Worm (Caenorhabditis elegans) whole organism, dauer: ENCODE results near the gene lron-15.

Source experiments
- unc-62 ChIP-seq: sonication (generic microtip); optimal IDR thresholded peaks from 2 replicates; lab custom pipeline; 2017; ENCODE audit warnings: missing biosample characterization, missing genetic modification reagents, missing genetic modification characterization

The lron-15 gene

ce11 chrII:6544842-6545410, at the start of gene lron-15:
Gene lron-15, minus strand, starts transcription at chrII:6544892.
- no peak for TF ChIP-seq unc-62 (GFP tag; lab: Kevin White, UChicago)

DNA sequence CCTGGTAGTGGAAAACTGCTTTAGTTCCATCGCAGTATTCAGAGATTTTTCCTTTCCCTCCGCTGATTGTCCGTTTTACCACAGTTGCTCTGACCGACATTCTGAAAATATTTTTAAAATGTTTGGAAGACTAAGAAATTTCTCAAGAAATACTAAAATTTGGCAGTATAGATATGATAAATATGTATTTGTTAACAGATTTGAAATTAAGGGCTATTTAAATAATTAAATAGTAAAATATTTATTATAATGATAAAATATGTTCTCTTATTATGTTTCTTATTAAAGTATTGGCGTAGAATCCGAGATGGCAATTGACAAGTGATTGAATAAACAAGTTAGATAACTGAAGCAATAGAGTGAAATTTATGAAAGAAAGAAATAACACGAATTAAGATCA, 49.5 kb upstream of the lron-15 start, which contains the start of gene aipr-1:
TSS of gene aipr-1 (minus strand) at position 101 of the 400 bp plus-strand sequence.
- no peak for TF ChIP-seq unc-62 (GFP tag; lab: Kevin White, UChicago)

DNA sequence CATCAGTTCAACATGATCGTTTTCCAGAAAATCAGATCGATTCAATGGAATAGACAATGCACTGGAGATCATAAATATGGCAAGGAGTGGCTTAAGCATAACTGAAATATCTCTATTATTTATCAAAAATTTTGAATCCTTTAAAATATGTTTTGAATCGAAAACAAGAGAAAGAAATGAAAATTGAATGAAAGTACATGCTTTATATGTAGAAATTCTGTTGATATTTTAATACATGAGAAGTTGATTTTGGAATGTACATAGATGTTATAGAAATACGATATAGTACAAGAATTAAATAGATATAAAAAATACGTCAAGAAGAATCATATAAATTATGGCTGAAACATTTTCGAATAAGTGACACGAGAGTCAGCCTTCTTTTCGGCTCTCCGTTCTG, 47.6 kb upstream of the lron-15 start, which contains the start of gene C56C10.9:
TSS of gene C56C10.9 (minus strand) at position 101 of the 400 bp plus-strand sequence.
- TF ChIP-seq unc-62 (GFP tag; lab: Kevin White, UChicago), result no peak

- no peak for TF ChIP-seq unc-62 (GFP tag; lab: Kevin White, UChicago)
Observed at ce11 chrII:6591000-6591399, 46.3 kb upstream of the lron-15 start.

ce11 chrII:6589408-6589807, 44.7 kb upstream of the lron-15 start, which contains the start of gene vps-32.1:
Gene vps-32.1, plus strand, starts transcription at chrII:6589708.
- no peak for TF ChIP-seq unc-62 (GFP tag; lab: Kevin White, UChicago)

DNA sequence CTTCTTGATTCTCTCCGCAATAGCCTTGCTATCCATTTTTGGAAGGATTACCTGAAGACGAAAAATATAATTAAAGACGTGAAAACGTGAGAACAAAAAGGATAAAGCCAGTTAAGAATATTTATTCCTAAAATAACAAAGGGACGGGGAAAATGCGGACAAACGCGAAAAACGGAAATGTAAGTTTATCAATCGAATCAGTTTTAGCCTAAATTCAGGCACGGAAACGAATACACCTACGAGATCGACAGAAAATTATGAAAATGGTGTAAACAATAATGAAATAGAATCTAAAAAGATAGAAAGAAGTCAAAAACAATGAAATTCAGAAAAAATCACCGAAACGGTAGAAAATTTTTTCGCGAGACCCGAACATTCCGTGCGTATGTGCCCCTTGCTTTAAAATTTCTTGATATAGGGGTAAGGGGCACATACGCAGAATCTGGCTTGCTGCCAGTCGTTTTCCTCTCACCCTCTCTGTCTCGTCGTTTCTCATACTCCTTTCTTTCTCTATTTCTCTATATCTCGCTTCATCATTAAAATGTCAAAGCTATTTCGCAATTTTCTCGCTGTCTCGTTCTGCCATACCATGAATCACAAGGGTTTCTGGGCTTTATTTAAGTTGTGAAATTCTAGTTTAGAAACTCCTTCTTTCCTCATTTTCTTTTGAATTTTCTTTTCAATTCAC, 44.1 kb upstream of the lron-15 start, which contains the start of gene icd-1:
TSS of gene icd-1 (minus strand) at position 51 of the 688 bp plus-strand sequence.
- TF ChIP-seq unc-62 (GFP tag; lab: Kevin White, UChicago), result no peak

- TF ChIP-seq unc-62 (GFP tag; lab: Kevin White, UChicago), result no peak
Observed at ce11 chrII:6587264-6587870, 42.7 kb upstream of the lron-15 start, which contains the start of gene C56C10.7. Gene C56C10.7, minus strand, starts transcription at chrII:6587575.

DNA sequence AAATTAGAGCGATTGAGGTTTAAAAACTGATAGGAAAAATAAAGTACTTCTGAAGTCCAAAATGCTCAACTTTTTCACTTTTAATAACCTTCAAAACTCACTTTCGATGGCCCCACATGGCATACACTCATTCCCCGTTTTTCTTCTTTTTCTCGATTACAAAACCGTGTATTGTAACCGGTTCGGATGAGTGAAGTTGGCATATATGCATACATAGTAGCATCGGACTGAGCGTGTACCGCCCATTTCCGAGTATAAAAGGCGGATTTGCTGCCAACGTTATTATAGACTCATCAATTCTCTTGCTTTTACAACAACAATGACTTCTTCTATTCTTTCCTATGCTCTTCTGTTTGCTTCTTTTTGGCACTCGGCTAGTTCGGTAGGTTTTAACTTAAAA, 38.1 kb upstream of the lron-15 start, which contains the start of gene C56C10.4:
TSS of gene C56C10.4 (plus strand) at position 301 of the 400 bp plus-strand sequence.
- TF ChIP-seq unc-62 (GFP tag; lab: Kevin White, UChicago), result no peak

ce11 chrII:6581236-6581635, 36.5 kb upstream of the lron-15 start, which contains the start of gene C56C10.6:
Gene C56C10.6, minus strand, starts transcription at chrII:6581336.
- no peak for TF ChIP-seq unc-62 (GFP tag; lab: Kevin White, UChicago)

DNA sequence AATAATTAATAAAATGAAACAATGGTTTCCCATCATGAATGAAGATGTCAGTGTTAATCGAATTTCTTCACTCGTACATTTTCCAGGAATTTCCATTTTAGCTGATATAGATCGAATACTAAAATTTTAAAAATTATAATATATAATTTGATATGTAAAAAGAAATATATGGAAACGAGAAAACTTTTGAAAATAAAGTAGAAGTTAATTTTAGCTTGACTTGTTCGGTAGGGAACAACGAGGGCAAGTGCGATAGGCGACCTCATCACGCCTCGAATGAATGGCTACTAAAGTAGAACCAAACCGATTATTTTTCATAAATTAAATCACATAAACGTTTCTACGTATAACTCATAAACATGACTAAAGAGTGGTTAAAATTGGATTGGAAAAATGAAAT, 33.7 kb upstream of the lron-15 start, which contains the start of gene sra-31:
TSS of gene sra-31 (minus strand) at position 101 of the 400 bp plus-strand sequence.
- TF ChIP-seq unc-62 (GFP tag; lab: Kevin White, UChicago), result no peak

DNA sequence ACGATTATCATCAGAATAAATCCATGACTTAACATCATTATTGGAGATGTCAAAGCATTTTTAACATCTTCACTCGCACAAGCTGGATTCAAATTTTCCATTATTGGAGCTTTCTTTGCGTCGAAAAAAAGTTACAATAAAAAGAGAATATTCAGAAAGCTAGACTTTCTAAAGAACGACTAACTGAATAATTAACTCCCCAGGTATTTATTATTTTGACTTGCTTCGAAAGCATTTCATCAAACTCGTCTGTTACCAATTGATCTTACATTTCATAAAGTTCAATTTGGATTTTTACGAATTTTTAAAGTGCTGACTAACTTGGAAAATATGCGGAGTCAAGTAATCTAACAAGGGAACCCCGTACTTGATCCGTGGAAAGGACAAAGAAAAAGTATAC, 31.0 kb upstream of the lron-15 start, which contains the start of gene sra-29:
TSS of gene sra-29 (minus strand) at position 101 of the 400 bp plus-strand sequence.
- TF ChIP-seq unc-62 (GFP tag; lab: Kevin White, UChicago), result no peak

- no peak for TF ChIP-seq unc-62 (GFP tag; lab: Kevin White, UChicago)
Observed at ce11 chrII:6573677-6574076, 29.0 kb upstream of the lron-15 start, which contains the start of gene sra-28. Gene sra-28, minus strand, starts transcription at chrII:6573777.

DNA sequence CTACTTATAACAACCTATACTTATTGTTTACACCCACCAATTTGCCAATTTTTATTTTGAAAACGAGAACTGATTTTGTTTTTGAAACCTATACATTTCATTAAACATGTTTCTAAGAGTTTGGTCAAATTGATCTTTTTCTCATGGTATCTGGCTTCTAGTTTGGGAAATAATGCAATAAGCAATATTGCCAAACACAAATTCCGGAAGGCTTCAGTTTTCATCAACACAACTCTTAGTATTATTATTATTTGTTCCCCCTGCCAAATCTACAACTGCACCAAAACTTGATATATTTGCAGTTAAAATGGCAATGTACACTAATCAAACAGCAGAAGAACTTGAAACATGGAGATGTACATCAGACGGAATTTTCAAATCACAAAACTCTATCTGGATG, 24.0 kb upstream of the lron-15 start, which contains the start of gene sra-27:
TSS of gene sra-27 (plus strand) at position 301 of the 400 bp plus-strand sequence.
- no peak for TF ChIP-seq unc-62 (GFP tag; lab: Kevin White, UChicago)

ce11 chrII:6566628-6567180, 22.0 kb upstream of the lron-15 start, which contains the start of the genes F18C5.5 and F18C5.9:
Gene F18C5.5, minus strand, starts transcription at chrII:6566728.
Gene F18C5.9, plus strand, starts transcription at chrII:6567130.
- no peak for TF ChIP-seq unc-62 (GFP tag; lab: Kevin White, UChicago)

DNA sequence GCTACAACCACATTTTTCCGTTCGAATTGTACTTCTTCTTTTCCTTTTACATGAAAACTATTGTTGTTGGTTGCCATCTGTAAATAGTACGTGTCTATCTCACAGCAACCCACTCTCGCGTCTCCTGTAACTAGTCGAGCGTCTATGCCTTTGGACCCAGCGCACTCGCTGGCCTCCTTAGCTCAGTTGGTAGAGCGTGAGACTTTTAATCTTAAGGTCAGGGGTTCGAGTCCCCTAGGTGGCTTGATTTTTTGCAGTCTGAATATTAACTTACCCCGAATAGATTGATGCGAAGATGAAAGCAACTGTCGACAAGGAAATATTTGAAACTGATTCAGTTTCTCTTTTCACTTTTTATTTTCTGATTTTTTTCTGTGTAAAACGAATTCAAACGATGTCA, 20.4 kb upstream of the lron-15 start, which contains the start of gene mpz-3:
TSS of gene mpz-3 (minus strand) at position 320 of the 400 bp plus-strand sequence.
- TF ChIP-seq unc-62 (GFP tag; lab: Kevin White, UChicago), result no peak
